Worm (Caenorhabditis elegans) whole organism, young adult: ENCODE measurements around the gene clec-28.

ENCODE experiments used
- F52B5.7 ChIP-seq: sonication (generic microtip); optimal IDR thresholded peaks from 2 replicates; lab custom pipeline; 2016; ENCODE audit warnings: mild to moderate bottlenecking, missing genetic modification characterization, missing compliant biosample characterization
- ama-1 ChIP-seq, 3 experiments: fragments of 150-350 bp in 1 of 3; sonication (generic microtip) in 2 of 3; optimal IDR thresholded peaks; 2 replicates each; lab custom pipeline; 2014 to 2018; ENCODE audit warnings: missing biosample characterization in 2 of 3, missing genetic modification characterization in 2 of 3, missing genetic modification reagents in 2 of 3
- ceh-100 ChIP-seq: fragments of 200-800 bp; sonication (Bioruptor generic); IDR thresholded peaks from 2 replicates; pipeline ENCODE4 v1.3.6; 2022; ENCODE audit warnings: missing genetic modification reagents, missing genetic modification characterization, missing compliant biosample characterization
- ceh-79 ChIP-seq: sonication (generic microtip); optimal IDR thresholded peaks from 2 replicates; lab custom pipeline; 2017; ENCODE audit warnings: mild to moderate bottlenecking, missing genetic modification characterization, missing compliant biosample characterization
- efl-1 ChIP-seq: fragments of 150-350 bp; optimal IDR thresholded peaks from 2 replicates; lab custom pipeline; 2014; ENCODE audit warnings: missing biosample characterization, missing genetic modification reagents, missing genetic modification characterization
- egrh-3 ChIP-seq: fragments of 200-800 bp; sonication (Bioruptor generic); IDR thresholded peaks from 2 replicates; pipeline ENCODE4 v1.3.6; 2022; ENCODE audit warnings: missing genetic modification reagents, missing genetic modification characterization, missing compliant biosample characterization
- ets-4 ChIP-seq: fragments of 200-800 bp; sonication (Bioruptor generic); optimal IDR thresholded peaks from 2 replicates; lab custom pipeline; 2018; ENCODE audit warnings: mild to moderate bottlenecking, missing genetic modification characterization, missing compliant biosample characterization
- fkh-3 ChIP-seq: sonication (generic microtip); optimal IDR thresholded peaks from 2 replicates; lab custom pipeline; 2016; ENCODE audit warnings: mild to moderate bottlenecking, missing genetic modification characterization, missing compliant biosample characterization
- lin-26 ChIP-seq: fragments of 200-800 bp; sonication (Bioruptor generic); IDR thresholded peaks from 2 replicates; pipeline ENCODE4 v1.3.6; 2022; ENCODE audit warnings: missing genetic modification reagents, missing genetic modification characterization, missing compliant biosample characterization
- lin-35 ChIP-seq, 3 experiments: fragments of 150-350 bp in 2 of 3; sonication (generic microtip) in 1 of 3; optimal IDR thresholded peaks; 2 replicates each; lab custom pipeline; 2014 to 2018; ENCODE audit warnings: missing biosample characterization in 3 of 3, missing genetic modification characterization in 3 of 3, missing genetic modification reagents in 3 of 3
- nfya-2 ChIP-seq: fragments of 200-800 bp; sonication (Bioruptor generic); IDR thresholded peaks from 2 replicates; pipeline ENCODE4 v1.3.6; 2022; ENCODE audit warnings: missing genetic modification reagents, missing genetic modification characterization, missing compliant biosample characterization
- snpc-4 ChIP-seq, 5 experiments: fragments of 150-350 bp in 1 of 5; sonication (generic microtip) in 4 of 5; optimal IDR thresholded peaks; 2 replicates each; lab custom pipeline; 2014 to 2018; ENCODE audit warnings: missing genetic modification characterization in 5 of 5, missing biosample characterization in 3 of 5, antibody characterized with exemption in 2 of 5, mild to moderate bottlenecking in 2 of 5, missing compliant biosample characterization in 2 of 5, missing genotype in 2 of 5, moderate library complexity in 2 of 5, missing genetic modification reagents in 1 of 5
- tbx-9 ChIP-seq: sonication (generic microtip); optimal IDR thresholded peaks from 2 replicates; lab custom pipeline; 2016; ENCODE audit warnings: borderline replicate concordance, missing genetic modification characterization, inconsistent platforms, missing compliant biosample characterization

DNA sequence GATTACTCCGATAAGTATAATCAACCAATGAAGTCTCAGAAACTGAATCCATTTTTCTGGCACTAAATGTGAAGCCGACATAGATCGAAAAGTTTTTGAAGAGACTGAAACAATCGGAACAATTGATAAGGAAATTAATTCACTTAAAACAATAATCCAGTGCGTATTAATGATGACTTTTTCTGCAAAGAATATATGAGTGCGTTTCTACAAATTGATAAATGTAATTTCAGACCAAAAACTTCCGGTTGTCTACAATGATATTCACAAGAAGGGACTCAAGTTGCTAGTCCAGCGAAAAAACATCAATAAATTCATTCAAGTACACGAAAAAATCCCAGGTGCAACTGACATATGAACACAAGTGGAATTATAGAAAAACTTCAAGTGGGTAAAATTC lies 4.2 kb downstream of the clec-28 start, which contains the start of gene clec-33:
- TF ChIP-seq snpc-4 (GFP tag; optimal IDR thresholded peaks at IDR 0.05; lab: Kevin White, UChicago) (no peak), snpc-4 (tag; optimal IDR thresholded peaks at IDR 0.05; lab: Kevin White, UChicago) (no peak), ets-4 (no peak), fkh-3 (tag; lab: Kevin White, UChicago) (no peak), lin-35 (GFP tag; optimal IDR thresholded peaks at IDR 0.05; lab: Kevin White, UChicago) (no peak), F52B5.7 (no peak), ceh-79 (tag; lab: Kevin White, UChicago) (no peak), ceh-100 (no peak), ama-1 (optimal IDR thresholded peaks at IDR 0.05; lab: Kevin White, UChicago) (no peak), ama-1 (GFP tag; optimal IDR thresholded peaks at IDR 0.05; lab: Kevin White, UChicago) (no peak), nfya-2 (GFP tag; lab: Robert Waterston, UW) (no peak), egrh-3 (GFP tag; lab: Robert Waterston, UW) (no peak), tbx-9 (tag; lab: Kevin White, UChicago) (no peak), lin-26 (GFP tag; lab: Robert Waterston, UW) (no peak), efl-1 (no peak)
